Worm (Caenorhabditis elegans) whole organism, mixed stage, embryonic: ENCODE data around the gene exc-7.
A peak's percentile ranks its signal among the peaks of the same experiment; 100 is the strongest.

Experiments used
- M03D4.4 ChIP-seq: sonication (generic microtip); optimal IDR thresholded peaks from 2 replicates; lab custom pipeline; 2017; ENCODE audit warnings: mild to moderate bottlenecking, missing genetic modification characterization, missing compliant biosample characterization
- bed-3 ChIP-seq: fragments of 200-800 bp; sonication (Bioruptor generic); optimal IDR thresholded peaks from 3 replicates; lab custom pipeline; 2018; ENCODE audit warnings: mild to moderate bottlenecking, missing genetic modification characterization, moderate library complexity, missing compliant biosample characterization
- blmp-1 ChIP-seq: fragments of 150-350 bp; optimal IDR thresholded peaks from 2 replicates; lab custom pipeline; 2014; ENCODE audit warnings: missing biosample characterization, missing genetic modification characterization
- ceh-39 ChIP-seq: fragments of 150-350 bp; optimal IDR thresholded peaks from 2 replicates; lab custom pipeline; 2014; ENCODE audit warnings: missing biosample characterization, missing genetic modification characterization
- ceh-43 ChIP-seq: fragments of 200-800 bp; sonication (Bioruptor generic); optimal IDR thresholded peaks from 2 replicates; lab custom pipeline; 2018; ENCODE audit warnings: mild to moderate bottlenecking, missing genetic modification characterization, moderate library complexity, missing compliant biosample characterization
- ces-1 ChIP-seq: fragments of 150-350 bp; optimal IDR thresholded peaks from 2 replicates; lab custom pipeline; 2014; ENCODE audit warnings: missing biosample characterization, missing genetic modification reagents, missing genetic modification characterization
- cnd-1 ChIP-seq: fragments of 200-800 bp; sonication (Bioruptor generic); optimal IDR thresholded peaks from 2 replicates; lab custom pipeline; 2018; ENCODE audit warnings: mild to moderate bottlenecking, missing genetic modification characterization, missing compliant biosample characterization
- drap-1 ChIP-seq: fragments of 200-800 bp; sonication (Bioruptor generic); optimal IDR thresholded peaks from 3 replicates; lab custom pipeline; 2018; ENCODE audit warnings: mild to moderate bottlenecking, missing genetic modification characterization, missing compliant biosample characterization
- elt-1 ChIP-seq: sonication (generic microtip); optimal IDR thresholded peaks from 2 replicates; lab custom pipeline; 2017; ENCODE audit warnings: missing genetic modification characterization, mild to moderate bottlenecking, missing compliant biosample characterization, antibody characterized with exemption, moderate library complexity, borderline replicate concordance; ENCODE audit not compliant: insufficient read depth
- elt-3 ChIP-seq: fragments of 150-350 bp; optimal IDR thresholded peaks from 2 replicates; lab custom pipeline; 2014; ENCODE audit warnings: missing biosample characterization, missing genetic modification characterization
- flh-1 ChIP-seq: fragments of 200-800 bp; sonication (Bioruptor generic); optimal IDR thresholded peaks from 2 replicates; lab custom pipeline; 2018; ENCODE audit warnings: mild to moderate bottlenecking, missing genetic modification characterization, moderate library complexity, missing compliant biosample characterization
- ham-2 ChIP-seq: fragments of 200-800 bp; sonication (Bioruptor generic); optimal IDR thresholded peaks from 2 replicates; lab custom pipeline; 2018; ENCODE audit warnings: mild to moderate bottlenecking, missing genetic modification characterization, missing compliant biosample characterization
- hlh-1 ChIP-seq: fragments of 150-350 bp; optimal IDR thresholded peaks from 2 replicates; lab custom pipeline; 2014; ENCODE audit warnings: missing biosample characterization, missing genetic modification reagents, missing genetic modification characterization
- lin-13 ChIP-seq: fragments of 150-350 bp; optimal IDR thresholded peaks from 2 replicates; lab custom pipeline; 2014; ENCODE audit warnings: missing biosample characterization, missing genetic modification characterization
- lin-32 ChIP-seq: fragments of 200-800 bp; sonication (Bioruptor generic); optimal IDR thresholded peaks from 2 replicates; lab custom pipeline; 2018; ENCODE audit warnings: mild to moderate bottlenecking, missing genetic modification characterization, missing compliant biosample characterization
- lsy-2 ChIP-seq: fragments of 150-350 bp; optimal IDR thresholded peaks from 2 replicates; lab custom pipeline; 2014; ENCODE audit warnings: missing biosample characterization, missing genetic modification characterization
- mep-1 ChIP-seq: fragments of 150-350 bp; optimal IDR thresholded peaks from 2 replicates; lab custom pipeline; 2017; ENCODE audit warnings: missing biosample characterization, missing genetic modification reagents, missing genetic modification characterization, inconsistent platforms
- mls-2 ChIP-seq: sonication (generic microtip); optimal IDR thresholded peaks from 2 replicates; lab custom pipeline; 2016; ENCODE audit warnings: mild to moderate bottlenecking, missing genetic modification characterization, moderate library complexity, missing compliant biosample characterization
- nhr-12 ChIP-seq: fragments of 150-350 bp; optimal IDR thresholded peaks from 2 replicates; lab custom pipeline; 2014; ENCODE audit warnings: missing biosample characterization, missing genetic modification characterization
- nhr-2 ChIP-seq: fragments of 150-350 bp; optimal IDR thresholded peaks from 2 replicates; lab custom pipeline; 2014; ENCODE audit warnings: missing biosample characterization, missing genetic modification characterization
- nhr-237 ChIP-seq: fragments of 150-350 bp; optimal IDR thresholded peaks from 2 replicates; lab custom pipeline; 2014; ENCODE audit warnings: missing biosample characterization, missing genetic modification characterization
- nhr-76 ChIP-seq: sonication (generic microtip); optimal IDR thresholded peaks from 2 replicates; lab custom pipeline; 2017; ENCODE audit warnings: missing biosample characterization, missing genetic modification characterization
- pha-4 ChIP-seq: fragments of 150-350 bp; optimal IDR thresholded peaks from 2 replicates; lab custom pipeline; 2018; ENCODE audit warnings: missing biosample characterization, missing genetic modification reagents, missing genetic modification characterization
- sem-2 ChIP-seq: fragments of 200-800 bp; sonication (Bioruptor generic); optimal IDR thresholded peaks from 2 replicates; lab custom pipeline; 2018; ENCODE audit warnings: mild to moderate bottlenecking, missing genetic modification characterization, missing compliant biosample characterization
- sptf-1 ChIP-seq: sonication (generic microtip); optimal IDR thresholded peaks from 2 replicates; lab custom pipeline; 2017; ENCODE audit warnings: mild to moderate bottlenecking, missing genetic modification characterization, moderate library complexity, missing compliant biosample characterization
- tbx-8 ChIP-seq: fragments of 200-800 bp; sonication (Bioruptor generic); optimal IDR thresholded peaks from 2 replicates; lab custom pipeline; 2018; ENCODE audit warnings: mild to moderate bottlenecking, missing genetic modification characterization, moderate library complexity, missing compliant biosample characterization
- unc-39 ChIP-seq: fragments of 150-350 bp; optimal IDR thresholded peaks from 2 replicates; lab custom pipeline; 2014; ENCODE audit warnings: missing biosample characterization, missing genetic modification characterization
- unc-62 ChIP-seq: fragments of 150-350 bp; optimal IDR thresholded peaks from 2 replicates; lab custom pipeline; 2014; ENCODE audit warnings: missing biosample characterization, missing genetic modification reagents, missing genetic modification characterization
- zip-8 ChIP-seq: fragments of 150-350 bp; optimal IDR thresholded peaks from 2 replicates; lab custom pipeline; 2014; ENCODE audit warnings: missing biosample characterization, missing genetic modification characterization
- ztf-11 ChIP-seq: fragments of 150-350 bp; optimal IDR thresholded peaks from 2 replicates; lab custom pipeline; 2014; ENCODE audit warnings: missing biosample characterization, missing genetic modification characterization

Gene exc-7

ce11 chrII:9554925-9555553 lies 20.7 kb upstream of the exc-7 start, which contains the start of gene F35H8.2:
TSS of gene F35H8.2 (plus strand) at chrII:9555503.
- TF ChIP-seq nhr-12 (tag; lab: Kevin White, UChicago) = no peak
- no peak for TF ChIP-seq ceh-39 (tag; lab: Kevin White, UChicago)
- no peak for TF ChIP-seq tbx-8 (GFP tag; lab: Kevin White, UChicago)
- TF ChIP-seq unc-39 (tag; lab: Kevin White, UChicago) = no peak
- no peak for TF ChIP-seq unc-62 (GFP tag; lab: Kevin White, UChicago)
- no peak for TF ChIP-seq M03D4.4 (tag; lab: Kevin White, UChicago)
- no peak for TF ChIP-seq ces-1 (GFP tag; lab: Kevin White, UChicago)
- TF ChIP-seq drap-1 = no peak
- TF ChIP-seq elt-1 (tag; lab: Kevin White, UChicago) = no peak
- no peak for TF ChIP-seq nhr-2
- no peak for TF ChIP-seq ztf-11 (tag; lab: Kevin White, UChicago)
- TF ChIP-seq lsy-2 = no peak

ce11 chrII:9556582-9556981 lies 19.2 kb upstream of the exc-7 start:
- TF ChIP-seq nhr-12 (tag; lab: Kevin White, UChicago) (no peak), zip-8 (tag; lab: Kevin White, UChicago) (no peak), mep-1 (tag; lab: Kevin White, UChicago) (no peak), lin-13 (no peak), flh-1 (no peak), ceh-39 (tag; lab: Kevin White, UChicago) (no peak), bed-3 (GFP tag; lab: Kevin White, UChicago) (no peak), sem-2 (GFP tag; lab: Kevin White, UChicago) (no peak), hlh-1 (tag; lab: Kevin White, UChicago) (no peak), ztf-11 (tag; lab: Kevin White, UChicago) (no peak), nhr-76 (no peak), elt-1 (tag; lab: Kevin White, UChicago) (no peak), ces-1 (GFP tag; lab: Kevin White, UChicago) (no peak), ham-2 (GFP tag; lab: Kevin White, UChicago) (no peak), nhr-2 (no peak), lsy-2 (no peak)

ce11 chrII:9557437-9558150 lies 18.2 kb upstream of the exc-7 start, which contains the start of gene zfp-2:
TSS of gene zfp-2 (plus strand) at chrII:9557650.
- TF ChIP-seq unc-62 (GFP tag; lab: Kevin White, UChicago) = no peak
- TF ChIP-seq cnd-1 (tag; lab: Kevin White, UChicago) = no peak
- TF ChIP-seq blmp-1 (tag; lab: Kevin White, UChicago) = no peak
- TF ChIP-seq lsy-2 = peak; percentile 8
- no peak for TF ChIP-seq M03D4.4 (tag; lab: Kevin White, UChicago)
- TF ChIP-seq ces-1 (GFP tag; lab: Kevin White, UChicago) = peak; percentile 82
- TF ChIP-seq elt-1 (tag; lab: Kevin White, UChicago) = no peak

ce11 chrII:9558906-9559305 lies 16.9 kb upstream of the exc-7 start:
- TF ChIP-seq ces-1 (GFP tag; lab: Kevin White, UChicago) (no peak), M03D4.4 (tag; lab: Kevin White, UChicago) (no peak), mls-2 (tag; lab: Kevin White, UChicago) (no peak), drap-1 (no peak), ceh-39 (tag; lab: Kevin White, UChicago) (no peak), nhr-12 (tag; lab: Kevin White, UChicago) (no peak), bed-3 (GFP tag; lab: Kevin White, UChicago) (no peak)

- TF ChIP-seq bed-3 (GFP tag; lab: Kevin White, UChicago) (no peak), sem-2 (GFP tag; lab: Kevin White, UChicago) (no peak), hlh-1 (tag; lab: Kevin White, UChicago) (no peak), ham-2 (GFP tag; lab: Kevin White, UChicago) (no peak), drap-1 (no peak), lin-13 (no peak)
- TF ChIP-seq, all 35 proteins: peak for 0
Observed at ce11 chrII:9559929-9560328, 15.8 kb upstream of the exc-7 start, which contains the start of gene F35H8.4. TSS of gene F35H8.4 (minus strand) at chrII:9560029.

ce11 chrII:9560895-9561294 lies 14.9 kb upstream of the exc-7 start:
- no peak for TF ChIP-seq flh-1
- no peak for TF ChIP-seq unc-39 (tag; lab: Kevin White, UChicago)
- TF ChIP-seq zip-8 (tag; lab: Kevin White, UChicago) = no peak
- TF ChIP-seq ham-2 (GFP tag; lab: Kevin White, UChicago) = no peak
- TF ChIP-seq pha-4 = no peak
- TF ChIP-seq elt-3 (tag; lab: Kevin White, UChicago) = no peak
- TF ChIP-seq drap-1 = no peak
- no peak for TF ChIP-seq nhr-2
- TF ChIP-seq bed-3 (GFP tag; lab: Kevin White, UChicago) = no peak
- no peak for TF ChIP-seq ceh-43 (GFP tag; lab: Kevin White, UChicago)
- TF ChIP-seq sptf-1 (tag; lab: Kevin White, UChicago) = no peak
- TF ChIP-seq blmp-1 (tag; lab: Kevin White, UChicago) = no peak
- no peak for TF ChIP-seq sem-2 (GFP tag; lab: Kevin White, UChicago)
- TF ChIP-seq lin-32 = no peak
- no peak for TF ChIP-seq cnd-1 (tag; lab: Kevin White, UChicago)
- TF ChIP-seq nhr-237 = no peak
